Fruit fly (Drosophila melanogaster): Measurements from ENCODE around the gene Sema1a.

The Sema1a gene

DNA sequence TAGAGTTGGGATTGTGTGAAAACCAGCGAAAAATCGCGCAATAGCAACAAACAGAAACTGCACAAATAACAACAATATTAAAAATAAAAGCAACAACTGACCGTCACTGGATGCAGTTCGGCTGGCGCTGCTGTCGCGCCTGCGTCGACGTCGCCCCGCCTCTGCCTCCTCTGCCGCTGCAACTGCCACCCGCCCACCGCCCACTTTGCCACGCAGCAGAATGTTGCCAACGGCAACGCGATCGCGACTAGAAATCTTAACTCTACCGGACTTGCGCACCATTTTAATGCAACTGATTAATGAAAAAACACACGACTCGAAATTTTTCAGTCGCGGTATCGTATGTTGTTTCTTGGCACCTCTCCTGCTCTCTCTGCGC lies 149.0 kb downstream of the Sema1a start (continued):
- TF ChIP-seq crol (GFP tag; IDR thresholded peaks at IDR 0.05) (peak; percentile 79), lmd (GFP tag; IDR thresholded peaks at IDR 0.05) (no peak), fd3F (GFP tag; optimal IDR thresholded peaks at IDR 0.05) (no peak), HLH54F (GFP tag; optimal IDR thresholded peaks at IDR 0.05) (no peak), Ssrp (tag; optimal IDR thresholded peaks at IDR 0.05) (no peak), fd96Cb (tag; optimal IDR thresholded peaks at IDR 0.05) (no peak), bigmax (GFP tag; optimal IDR thresholded peaks at IDR 0.05) (no peak), CG34422 (GFP tag; IDR thresholded peaks at IDR 0.05) (no peak), Hr3 (GFP tag; optimal IDR thresholded peaks at IDR 0.05) (no peak), Opbp (GFP tag; IDR thresholded peaks at IDR 0.05; ENCODE audit: partially characterized antibody) (0 out of 3 replicates have a peak, but pooled peaks have one; percentile 34), CG8765 (GFP tag; IDR thresholded peaks at IDR 0.05) (no peak), CG2678 (tag; optimal IDR thresholded peaks at IDR 0.05) (no peak), CG4707 (GFP tag; optimal IDR thresholded peaks at IDR 0.05) (no peak), chm (GFP tag; IDR thresholded peaks at IDR 0.05) (peak; percentile 36; the same call in 1 of the 2 replicates), CG11085 (GFP tag; IDR thresholded peaks at IDR 0.05) (no peak), Usf (GFP tag; optimal IDR thresholded peaks at IDR 0.05) (no peak), Doc2 (GFP tag; IDR thresholded peaks at IDR 0.05) (no peak), nau (GFP tag; optimal IDR thresholded peaks at IDR 0.05) (no peak), unc-4 (GFP tag; IDR thresholded peaks at IDR 0.05; ENCODE audit: partially characterized antibody) (no peak), CG15269 (tag; optimal IDR thresholded peaks at IDR 0.05) (no peak), CG7963 (GFP tag; IDR thresholded peaks at IDR 0.05; ENCODE audit: partially characterized antibody) (peak; percentile 8; the same call in 1 of the 3 replicates), ken (GFP tag; IDR thresholded peaks at IDR 0.05) (0 out of 3 replicates have a peak, but pooled peaks have one; percentile 25), CG6683 (GFP tag; optimal IDR thresholded peaks at IDR 0.05) (no peak), CG43689 (GFP tag; IDR thresholded peaks at IDR 0.05) (no peak), CG6175 (GFP tag; IDR thresholded peaks at IDR 0.05) (peak; percentile 71; the same call in 2 of the 3 replicates), CG9797 (GFP tag; optimal IDR thresholded peaks at IDR 0.05) (no peak), CG3838 (GFP tag; optimal IDR thresholded peaks at IDR 0.05) (no peak), sc (optimal IDR thresholded peaks at IDR 0.05) (no peak), sc (GFP tag; optimal IDR thresholded peaks at IDR 0.05) (no peak), CG14710 (tag; optimal IDR thresholded peaks at IDR 0.05) (no peak), rib (GFP tag; IDR thresholded peaks at IDR 0.05) (0 out of 2 replicates have a peak, but pooled peaks have one; percentile 31), CG12942 (GFP tag; optimal IDR thresholded peaks at IDR 0.05) (no peak), pita (GFP tag; optimal IDR thresholded peaks at IDR 0.05) (no peak), CG17829 (tag; optimal IDR thresholded peaks at IDR 0.05) (no peak), ci (GFP tag; IDR thresholded peaks at IDR 0.05) (peak; percentile 47; the same call in 2 of the 3 replicates), bsh (GFP tag; optimal IDR thresholded peaks at IDR 0.05) (no peak), Neu2 (GFP tag; optimal IDR thresholded peaks at IDR 0.05; ENCODE audit: borderline replicate concordance) (no peak), Mad (GFP tag; optimal IDR thresholded peaks at IDR 0.05) (no peak), CG8478 (optimal IDR thresholded peaks at IDR 0.05) (no peak), nerfin-2 (GFP tag; IDR thresholded peaks at IDR 0.05; ENCODE audit: partially characterized antibody) (no peak), nom (GFP tag; optimal IDR thresholded peaks at IDR 0.05) (no peak), z (GFP tag; IDR thresholded peaks at IDR 0.05) (no peak), Bgb (GFP tag; IDR thresholded peaks at IDR 0.05; ENCODE audit: partially characterized antibody) (0 out of 2 replicates have a peak, but pooled peaks have one; percentile 18), CG11456 (GFP tag; IDR thresholded peaks at IDR 0.05) (0 out of 3 replicates have a peak, but pooled peaks have one; percentile 35)

All from whole organism, embryonic.